Fruit fly (Drosophila melanogaster) S2 (cell line): Measurements from ENCODE around the gene CG3793.
A peak's percentile ranks its signal among the peaks of the same experiment; 100 is the strongest.
"Not testable (repeated sequence)": the region's sequence is repeated elsewhere in the genome, so short reads cannot be mapped to it uniquely, and the experiment has no call there.

ENCODE experiments used
- CG8478 ChIP-seq: fragments of >200 bp; optimal IDR thresholded peaks from 2 replicates; lab custom pipeline; 2018
- CTCF ChIP-seq, 2 experiments: fragments of >200 bp; optimal IDR thresholded peaks; 2 replicates each; lab custom pipeline; 2018

The CG3793 gene

dm6 chr2L:15764029-15764428 is at the start of gene CG3793:
TSS of gene CG3793 (plus strand) at chr2L:15764220.
- TF ChIP-seq CTCF (optimal IDR thresholded peaks at IDR 0.05; lab: Kevin White, UChicago) (no peak), CG8478 (lab: Kevin White, UChicago) (no peak)

DNA sequence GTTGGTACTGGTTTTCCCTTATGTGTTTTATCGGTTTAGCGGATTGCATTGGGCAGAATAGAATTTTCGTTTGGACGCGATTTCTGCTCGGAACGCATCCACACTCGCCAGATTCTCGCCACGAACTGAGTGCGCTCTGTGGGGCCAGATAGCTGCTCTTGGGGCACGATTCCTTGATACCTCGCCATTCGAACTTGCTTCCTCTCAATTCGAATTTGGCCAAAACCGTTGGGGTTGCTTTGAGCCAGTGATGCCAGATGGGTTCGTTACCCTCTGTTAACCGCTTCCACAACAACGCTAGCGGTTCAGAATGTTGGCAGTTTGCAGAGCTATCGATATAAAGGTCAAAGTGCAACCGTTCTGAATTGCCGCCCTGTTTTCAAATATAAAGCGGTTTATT is 45.8 kb upstream of the CG3793 start, which contains the start of gene stol:
Gene stol (minus strand): TSS at position 101 of the 400 bp plus-strand sequence.
- not testable (repeated sequence) for TF ChIP-seq CG8478 (lab: Kevin White, UChicago); CTCF (optimal IDR thresholded peaks at IDR 0.05; lab: Kevin White, UChicago)

DNA sequence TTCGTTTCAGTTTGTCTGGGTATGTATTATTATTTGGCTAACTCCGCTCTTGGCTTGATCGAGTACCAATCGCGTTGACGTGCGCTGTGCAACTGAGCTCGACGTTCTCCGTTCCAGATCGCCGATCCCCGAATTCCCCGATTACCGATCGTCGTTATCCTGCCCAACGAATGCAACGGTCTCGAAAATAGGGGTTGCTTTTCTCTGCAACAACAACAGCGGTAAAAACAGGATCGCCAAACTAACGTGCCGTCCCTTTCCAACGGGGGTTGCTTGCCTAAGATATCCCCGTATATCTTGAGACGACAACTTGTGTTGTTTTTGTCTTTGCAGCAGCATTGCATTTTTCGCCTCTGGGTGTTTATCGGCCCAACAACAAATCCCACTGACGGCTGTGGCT is 32.3 kb upstream of the CG3793 start:
- TF ChIP-seq CTCF (optimal IDR thresholded peaks at IDR 0.05; lab: Kevin White, UChicago) (no peak), CG8478 (lab: Kevin White, UChicago) (no peak)

DNA sequence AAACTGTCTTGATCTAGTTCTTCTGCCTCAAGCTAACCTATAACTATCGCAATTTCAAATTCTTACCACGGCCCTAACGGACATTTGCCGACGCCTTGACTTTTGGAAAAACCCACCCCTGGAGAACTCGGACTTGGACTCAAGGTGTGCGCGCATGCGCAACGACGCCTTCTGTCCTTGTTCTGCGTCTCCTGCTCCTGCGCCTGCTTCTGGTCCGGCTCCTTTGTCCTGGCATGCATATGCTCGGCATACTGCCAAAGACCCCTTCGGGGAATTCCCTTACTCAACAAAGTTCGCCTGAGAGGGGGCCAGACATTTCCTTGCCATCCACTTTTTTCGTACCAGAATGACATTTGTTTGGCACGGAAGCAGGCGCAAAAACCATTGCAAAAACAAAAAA is 28.1 kb upstream of the CG3793 start:
- TF ChIP-seq CTCF (optimal IDR thresholded peaks at IDR 0.05; lab: Kevin White, UChicago) (no peak), CG8478 (lab: Kevin White, UChicago) (no peak)

- TF ChIP-seq CTCF (optimal IDR thresholded peaks at IDR 0.05; lab: Kevin White, UChicago), result no peak
- no peak for TF ChIP-seq CG8478 (lab: Kevin White, UChicago)
These were observed 23.1 kb upstream of the CG3793 start for dm6 chr2L:15740918-15741317.

DNA sequence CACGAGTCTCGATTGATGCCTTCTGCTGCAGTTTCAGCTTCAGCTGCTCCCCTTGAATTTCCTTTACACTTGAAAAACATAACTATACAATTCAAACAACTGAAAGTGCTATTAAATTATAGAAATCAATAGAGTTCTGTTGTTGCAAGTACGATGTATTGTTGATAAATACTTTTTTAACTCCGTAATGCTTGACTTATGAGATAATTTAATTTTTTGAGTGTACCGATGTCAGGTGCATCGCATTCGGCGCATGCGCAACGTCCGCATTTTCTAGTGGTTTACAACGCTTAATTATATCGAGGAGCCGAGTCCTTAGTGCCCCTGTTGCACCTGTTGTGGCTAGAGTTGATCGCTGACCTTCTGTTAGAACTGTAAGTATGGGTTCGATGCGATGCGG is 22.6 kb upstream of the CG3793 start:
- TF ChIP-seq CG8478 (lab: Kevin White, UChicago) (no peak), CTCF (optimal IDR thresholded peaks at IDR 0.05; lab: Kevin White, UChicago) (no peak)

- TF ChIP-seq CTCF (optimal IDR thresholded peaks at IDR 0.05; lab: Kevin White, UChicago), result no peak
These were observed 21.0 kb upstream of the CG3793 start for dm6 chr2L:15742976-15743375.

- TF ChIP-seq CTCF (optimal IDR thresholded peaks at IDR 0.05; lab: Kevin White, UChicago), result no peak
These were observed 20.4 kb upstream of the CG3793 start for dm6 chr2L:15743578-15743977.

DNA sequence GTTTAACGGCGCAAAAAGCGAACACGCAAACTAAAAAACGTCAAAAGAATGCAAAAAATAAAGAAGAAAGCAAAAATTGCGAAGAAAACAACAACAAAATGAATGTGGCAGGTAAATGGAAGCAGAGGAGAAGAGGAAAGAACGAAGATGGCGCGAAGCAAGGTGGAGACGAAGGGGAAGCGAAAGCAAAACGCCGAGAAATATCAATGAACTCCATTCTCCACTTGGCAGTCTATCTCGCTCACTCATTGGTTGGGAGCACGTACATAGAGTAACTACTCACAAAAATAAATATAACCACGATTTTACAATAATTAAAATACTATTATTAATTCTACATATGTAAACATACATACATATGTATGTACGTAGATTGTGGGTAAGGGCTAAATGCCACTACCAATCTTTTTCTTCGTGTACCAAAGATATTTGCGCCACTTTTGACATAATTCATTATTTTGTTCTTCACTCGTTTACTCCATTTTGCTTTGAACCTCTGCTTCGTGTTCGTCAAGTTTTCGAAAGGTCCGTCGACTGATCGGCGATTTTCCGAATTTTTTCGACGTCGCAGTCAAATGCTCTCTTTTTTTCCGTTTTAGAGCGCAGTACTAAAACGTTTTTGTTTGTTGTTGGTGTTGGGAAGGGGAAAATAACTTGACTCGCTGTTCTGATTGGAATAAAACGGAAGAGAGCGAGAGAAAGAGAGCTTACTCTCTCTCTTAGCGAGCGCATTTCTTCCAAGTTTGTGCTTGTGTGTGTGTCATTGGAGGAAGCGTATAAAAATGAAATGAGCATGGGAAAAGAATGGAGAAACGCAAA is 18.8 kb upstream of the CG3793 start:
- TF ChIP-seq CTCF (optimal IDR thresholded peaks at IDR 0.05; lab: Kevin White, UChicago), result no peak
- TF ChIP-seq CG8478 (lab: Kevin White, UChicago), result no peak

DNA sequence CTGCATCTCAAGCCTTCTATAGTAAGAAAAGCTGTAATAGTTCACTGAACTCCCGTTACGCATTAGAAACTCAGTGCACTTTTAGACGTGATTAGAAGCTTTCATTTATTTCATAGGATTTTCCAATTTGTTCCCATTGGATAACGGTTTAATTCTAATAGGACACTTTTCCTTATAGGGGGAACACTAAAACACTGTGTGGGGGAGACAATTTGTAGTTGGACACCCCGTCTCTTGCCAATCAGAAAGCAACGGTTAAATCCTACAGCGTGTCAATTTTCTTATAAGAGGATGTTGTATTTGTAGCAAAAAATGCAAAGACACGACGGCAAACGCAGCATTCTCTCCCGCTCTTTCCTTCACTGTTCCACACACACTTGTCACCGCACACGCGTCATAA is 18.0 kb upstream of the CG3793 start:
- TF ChIP-seq CTCF (optimal IDR thresholded peaks at IDR 0.05; lab: Kevin White, UChicago), result no peak
- no peak for TF ChIP-seq CG8478 (lab: Kevin White, UChicago)

- TF ChIP-seq CG8478 (lab: Kevin White, UChicago) (no peak), CTCF (optimal IDR thresholded peaks at IDR 0.05; lab: Kevin White, UChicago) (no peak)
These were observed 17.2 kb upstream of the CG3793 start for dm6 chr2L:15746600-15747393.

- TF ChIP-seq CG8478 (lab: Kevin White, UChicago) (no peak), CTCF (optimal IDR thresholded peaks at IDR 0.05; lab: Kevin White, UChicago) (peak in 1 of 2 experiments; percentile 23)
These were observed 16.4 kb upstream of the CG3793 start, which contains the start of gene CycE for dm6 chr2L:15747394-15748260. TSS of gene CycE (minus strand) at chr2L:15748150.

DNA sequence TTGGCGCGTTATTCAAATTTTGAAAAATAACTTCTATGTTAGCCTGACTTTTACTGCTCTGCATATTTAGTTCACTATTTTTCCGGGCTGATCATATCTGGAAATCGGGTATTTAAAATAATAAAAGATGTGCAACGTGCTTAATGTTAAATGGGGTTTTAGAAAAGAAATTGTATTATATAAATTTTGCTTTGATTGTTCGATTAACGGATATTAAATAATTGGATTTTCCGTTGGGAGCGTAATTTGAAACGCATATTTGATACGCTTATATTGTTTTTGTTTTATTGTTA is 15.8 kb upstream of the CG3793 start:
- no peak for TF ChIP-seq CTCF (optimal IDR thresholded peaks at IDR 0.05; lab: Kevin White, UChicago)
- TF ChIP-seq CG8478 (lab: Kevin White, UChicago), result no peak

DNA sequence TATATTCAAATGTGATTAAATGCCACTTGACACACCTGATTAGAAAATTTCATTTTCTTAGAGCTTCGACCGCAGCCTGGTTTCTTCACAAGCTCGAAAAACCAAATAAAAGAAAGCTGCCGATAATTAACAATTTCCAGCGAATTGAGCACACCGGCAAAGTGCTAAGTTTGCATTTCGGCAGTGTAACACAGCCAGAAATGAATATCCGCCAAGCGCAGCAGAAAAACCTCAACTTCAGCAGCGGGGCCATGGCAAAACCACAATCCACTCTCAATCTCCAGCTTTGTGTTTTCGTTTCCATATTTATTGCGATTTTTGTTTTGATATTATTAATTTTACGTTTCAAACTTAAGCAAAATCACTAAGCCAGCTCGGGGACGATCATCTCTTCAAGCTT is 14.7 kb upstream of the CG3793 start:
- no peak for TF ChIP-seq CTCF (optimal IDR thresholded peaks at IDR 0.05; lab: Kevin White, UChicago)
- TF ChIP-seq CG8478 (lab: Kevin White, UChicago), result no peak
